Worm (Caenorhabditis elegans): ENCODE results near the gene nphp-4.

The nphp-4 gene

DNA sequence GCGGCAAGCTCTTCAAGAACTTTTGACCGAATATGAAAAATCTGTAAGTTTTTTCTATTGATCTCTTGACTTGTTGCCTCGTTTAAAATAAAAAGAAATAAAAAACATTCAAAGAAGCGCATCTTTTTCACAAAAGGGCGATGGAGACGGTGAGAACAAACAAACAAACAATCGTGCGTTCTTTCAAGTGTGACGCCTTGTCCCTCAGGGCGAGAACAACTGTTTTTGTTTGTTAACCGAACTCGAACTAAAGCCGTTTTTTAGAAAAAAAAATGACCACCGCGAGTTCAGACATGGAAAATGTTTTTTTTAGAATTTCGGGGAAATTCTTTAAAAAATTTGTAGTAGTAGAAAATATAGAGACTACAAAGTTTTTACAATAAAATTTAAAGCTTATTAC lies 3.4 kb upstream of the nphp-4 start:
- no peak for TF ChIP-seq fkh-2 (tag; optimal IDR thresholded peaks at IDR 0.05)
- TF ChIP-seq pha-4 (tag; optimal IDR thresholded peaks at IDR 0.05): peak; percentile 77
- no peak for TF ChIP-seq mdl-1 (tag; optimal IDR thresholded peaks at IDR 0.05)

DNA sequence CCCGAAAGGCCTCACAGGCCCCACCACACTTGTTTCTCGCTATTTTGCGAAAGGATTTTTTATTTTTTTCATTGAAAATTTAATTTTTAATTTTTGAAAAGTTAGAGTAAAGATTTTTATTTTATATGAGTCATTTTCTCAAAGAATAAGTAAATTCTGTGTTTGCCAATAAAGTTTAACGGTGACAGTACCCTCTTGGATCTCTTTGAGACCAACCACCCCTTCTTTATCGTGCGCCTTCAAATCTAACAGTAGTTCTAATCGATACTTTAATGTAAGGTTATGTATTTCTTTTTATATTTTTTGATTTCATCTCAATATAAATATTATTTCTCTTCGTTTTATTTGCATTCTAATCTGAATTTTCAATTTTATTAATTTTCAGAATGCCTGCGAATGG lies 2.0 kb upstream of the nphp-4 start, which contains the start of gene hmp-1:
Gene hmp-1 (plus strand): TSS at position 380 of the 400 bp plus-strand sequence.
- TF ChIP-seq ama-1 (optimal IDR thresholded peaks at IDR 0.05) (no peak), aly-2 (tag; optimal IDR thresholded peaks at IDR 0.05) (no peak), unc-62 (GFP tag; optimal IDR thresholded peaks at IDR 0.05) (no peak), fkh-10 (GFP tag; optimal IDR thresholded peaks at IDR 0.05) (no peak), zag-1 (tag; optimal IDR thresholded peaks at IDR 0.05) (no peak), ztf-11 (tag; optimal IDR thresholded peaks at IDR 0.05) (no peak), lin-39 (tag; optimal IDR thresholded peaks at IDR 0.05) (no peak), fos-1 (tag; optimal IDR thresholded peaks at IDR 0.05) (no peak), ceh-28 (tag; optimal IDR thresholded peaks at IDR 0.05) (no peak), nhr-76 (tag; optimal IDR thresholded peaks at IDR 0.05) (no peak), elt-2 (tag; optimal IDR thresholded peaks at IDR 0.05) (no peak), eor-1 (tag; optimal IDR thresholded peaks at IDR 0.05) (no peak), nhr-23 (tag; optimal IDR thresholded peaks at IDR 0.05) (no peak), egl-27 (tag; optimal IDR thresholded peaks at IDR 0.05) (no peak), nhr-11 (tag; optimal IDR thresholded peaks at IDR 0.05) (no peak), lin-15B (tag; optimal IDR thresholded peaks at IDR 0.05) (no peak), elt-3 (tag; optimal IDR thresholded peaks at IDR 0.05) (no peak), nfya-1 (tag; optimal IDR thresholded peaks at IDR 0.05; ENCODE audit: insufficient read depth) (no peak), ceh-82 (tag; optimal IDR thresholded peaks at IDR 0.05) (no peak)

DNA sequence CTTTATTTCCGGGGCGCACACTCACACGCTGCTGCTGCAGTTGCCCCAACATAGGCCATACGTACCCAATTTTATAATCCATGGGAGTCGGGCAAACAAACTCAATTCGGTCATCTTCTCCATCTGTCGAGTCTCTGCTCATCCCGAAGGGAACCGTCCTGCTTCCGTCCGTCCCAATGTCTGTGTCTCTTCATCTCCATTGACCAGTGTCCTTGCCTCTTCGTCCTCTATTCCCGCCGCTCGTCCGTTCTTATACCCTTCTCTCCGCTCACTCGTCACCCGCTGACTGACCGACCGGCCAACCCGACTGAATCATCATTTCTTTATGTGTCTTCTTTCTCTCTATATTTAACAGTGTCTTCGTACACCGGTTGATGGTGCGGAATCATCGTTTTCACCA lies 1.3 kb upstream of the nphp-4 start:
- TF ChIP-seq jun-1 (tag; optimal IDR thresholded peaks at IDR 0.05): peak; percentile 8
- no peak for TF ChIP-seq ztf-4 (tag; optimal IDR thresholded peaks at IDR 0.05)
- peak; percentile 37 for TF ChIP-seq snpc-4 (tag; optimal IDR thresholded peaks at IDR 0.05)
- TF ChIP-seq nhr-23 (tag; optimal IDR thresholded peaks at IDR 0.05): peak; percentile 28
- no peak for TF ChIP-seq nhr-11 (tag; optimal IDR thresholded peaks at IDR 0.05)
- TF ChIP-seq fos-1 (tag; optimal IDR thresholded peaks at IDR 0.05): peak; percentile 43
- peak; percentile 62 for TF ChIP-seq hmg-11 (tag; optimal IDR thresholded peaks at IDR 0.05)
- TF ChIP-seq pqm-1 (tag; optimal IDR thresholded peaks at IDR 0.05): no peak
- no peak for TF ChIP-seq mdl-1 (tag; optimal IDR thresholded peaks at IDR 0.05)
- TF ChIP-seq lin-15B (tag; optimal IDR thresholded peaks at IDR 0.05): no peak
- no peak for TF ChIP-seq ztf-11 (tag; optimal IDR thresholded peaks at IDR 0.05)
- peak; percentile 42 for TF ChIP-seq nfya-1 (tag; optimal IDR thresholded peaks at IDR 0.05; ENCODE audit: insufficient read depth)
- TF ChIP-seq ama-1 (optimal IDR thresholded peaks at IDR 0.05): no peak
- TF ChIP-seq elt-2 (tag; optimal IDR thresholded peaks at IDR 0.05): peak; percentile 8
- peak; percentile 42 for TF ChIP-seq lin-39 (tag; optimal IDR thresholded peaks at IDR 0.05)
- TF ChIP-seq mml-1 (tag; optimal IDR thresholded peaks at IDR 0.05): no peak
- TF ChIP-seq unc-39 (tag; optimal IDR thresholded peaks at IDR 0.05): no peak
- peak; percentile 4 for TF ChIP-seq tbx-2 (tag; optimal IDR thresholded peaks at IDR 0.05)
- TF ChIP-seq fkh-10 (GFP tag; optimal IDR thresholded peaks at IDR 0.05): no peak
- TF ChIP-seq nhr-25 (tag; optimal IDR thresholded peaks at IDR 0.05): peak; percentile 59
- no peak for TF ChIP-seq ceh-28 (tag; optimal IDR thresholded peaks at IDR 0.05)
- TF ChIP-seq pha-4 (tag; optimal IDR thresholded peaks at IDR 0.05): peak; percentile 40
- TF ChIP-seq ZK546.5 (tag; optimal IDR thresholded peaks at IDR 0.05): no peak
- TF ChIP-seq zag-1 (tag; optimal IDR thresholded peaks at IDR 0.05): no peak
- no peak for TF ChIP-seq skn-1 (tag; optimal IDR thresholded peaks at IDR 0.05)

DNA sequence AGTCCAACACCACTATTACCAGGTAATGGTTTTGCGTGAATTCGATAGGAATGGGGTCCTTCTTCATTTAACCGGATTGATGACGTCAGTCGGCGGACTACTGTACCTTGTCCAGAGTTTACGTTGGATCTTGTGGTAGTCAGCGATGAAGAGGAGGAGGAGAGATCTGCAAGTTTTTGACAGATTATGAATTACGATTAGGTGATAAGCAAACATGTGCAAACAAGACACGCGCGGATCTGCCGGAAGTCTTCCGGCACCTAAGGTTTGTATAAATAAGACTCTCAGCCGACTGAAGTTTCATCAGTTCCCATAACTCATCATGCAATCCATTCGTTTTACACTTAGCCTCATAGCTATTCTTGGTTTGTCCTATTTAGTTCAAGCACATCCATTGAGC lies 4.3 kb downstream of the nphp-4 start, which contains the start of gene idpb-5:
Gene idpb-5 (plus strand): TSS at position 301 of the 400 bp plus-strand sequence.
- TF ChIP-seq sea-2 (GFP tag; optimal IDR thresholded peaks at IDR 0.05): no peak
- no peak for TF ChIP-seq unc-62 (GFP tag; optimal IDR thresholded peaks at IDR 0.05)
- no peak for TF ChIP-seq nhr-77 (tag; optimal IDR thresholded peaks at IDR 0.05)
- TF ChIP-seq eor-1 (tag; optimal IDR thresholded peaks at IDR 0.05): no peak
- TF ChIP-seq ceh-82 (tag; optimal IDR thresholded peaks at IDR 0.05): no peak
- no peak for TF ChIP-seq elt-3 (tag; optimal IDR thresholded peaks at IDR 0.05)
- TF ChIP-seq aly-2 (tag; optimal IDR thresholded peaks at IDR 0.05): no peak
- TF ChIP-seq egl-5 (tag; optimal IDR thresholded peaks at IDR 0.05): no peak
- TF ChIP-seq lsy-12 (tag; optimal IDR thresholded peaks at IDR 0.05): no peak
- TF ChIP-seq unc-39 (tag; optimal IDR thresholded peaks at IDR 0.05): no peak
- TF ChIP-seq nhr-11 (tag; optimal IDR thresholded peaks at IDR 0.05): no peak
- no peak for TF ChIP-seq nfya-1 (tag; optimal IDR thresholded peaks at IDR 0.05; ENCODE audit: insufficient read depth)
- no peak for TF ChIP-seq zag-1 (tag; optimal IDR thresholded peaks at IDR 0.05)
- TF ChIP-seq ztf-11 (tag; optimal IDR thresholded peaks at IDR 0.05): no peak
- no peak for TF ChIP-seq hmg-11 (tag; optimal IDR thresholded peaks at IDR 0.05)
- TF ChIP-seq ceh-16 (tag; optimal IDR thresholded peaks at IDR 0.05): no peak
- TF ChIP-seq nhr-76 (tag; optimal IDR thresholded peaks at IDR 0.05): no peak
- TF ChIP-seq nhr-12 (tag; optimal IDR thresholded peaks at IDR 0.05): no peak
